Fruit fly (Drosophila melanogaster) whole organism, embryonic: ENCODE measurements around the gene NijB.

ENCODE experiments used
- Abd-B ChIP-seq: fragments of 200-800 bp; sonication (Bioruptor generic); optimal IDR thresholded peaks from 2 replicates; lab custom pipeline; 2018; ENCODE audit warnings: missing biosample characterization, mild to moderate bottlenecking, missing genetic modification characterization, moderate library complexity
- BEAF-32 ChIP-seq: fragments of 200-800 bp; sonication (Bioruptor generic); optimal IDR thresholded peaks from 3 replicates; lab custom pipeline; 2017; ENCODE audit warnings: missing biosample characterization, missing genetic modification characterization, mild to moderate bottlenecking, moderate library complexity, missing genetic modification reagents
- Bgb ChIP-seq: fragments of 200-800 bp; sonication (Bioruptor generic); IDR thresholded peaks from 2 replicates; pipeline ENCODE4 v1.3.6; 2022; ENCODE audit warnings: missing biosample characterization, missing genetic modification characterization; ENCODE audit not compliant: partially characterized antibody
- CG10147 ChIP-seq: fragments of 200-800 bp; sonication (Bioruptor generic); optimal IDR thresholded peaks from 2 replicates; lab custom pipeline; 2019; ENCODE audit warnings: missing biosample characterization, mild to moderate bottlenecking, missing genetic modification characterization, moderate library complexity
- CG10431 ChIP-seq: fragments of 200-800 bp; sonication (Bioruptor generic); optimal IDR thresholded peaks from 3 replicates; lab custom pipeline; 2018; ENCODE audit warnings: missing biosample characterization, mild to moderate bottlenecking, missing genetic modification characterization
- CG10654 ChIP-seq: fragments of 200-800 bp; sonication (Bioruptor generic); optimal IDR thresholded peaks from 2 replicates; lab custom pipeline; 2016; ENCODE audit warnings: missing biosample characterization, missing genetic modification characterization
- CG11085 ChIP-seq: fragments of 200-800 bp; sonication (Bioruptor generic); IDR thresholded peaks from 2 replicates; pipeline ENCODE4 v1.3.6; 2022; ENCODE audit warnings: missing biosample characterization, missing genetic modification characterization
- CG11456 ChIP-seq: fragments of 200-800 bp; sonication (Bioruptor generic); IDR thresholded peaks from 3 replicates; pipeline ENCODE4 v1.3.6; 2022; ENCODE audit warnings: missing biosample characterization, missing genetic modification characterization
- CG12744 ChIP-seq: fragments of 200-800 bp; sonication (Bioruptor generic); optimal IDR thresholded peaks from 2 replicates; lab custom pipeline; 2016; ENCODE audit warnings: missing biosample characterization, missing genetic modification characterization
- CG15073 ChIP-seq: fragments of 200-800 bp; sonication (Bioruptor generic); optimal IDR thresholded peaks from 2 replicates; lab custom pipeline; 2016; ENCODE audit warnings: missing biosample characterization, missing genetic modification characterization
- CG16779 ChIP-seq: fragments of 200-800 bp; sonication (Bioruptor generic); IDR thresholded peaks from 2 replicates; pipeline ENCODE4 v1.3.6; 2022; ENCODE audit warnings: missing biosample characterization, missing genetic modification characterization
- CG17186 ChIP-seq: fragments of 200-800 bp; sonication (Bioruptor generic); optimal IDR thresholded peaks from 3 replicates; lab custom pipeline; 2017; ENCODE audit warnings: missing biosample characterization, missing genetic modification reagents, missing genetic modification characterization
- CG17829 ChIP-seq: fragments of 200-800 bp; optimal IDR thresholded peaks from 2 replicates; lab custom pipeline; 2019; ENCODE audit warnings: missing biosample characterization, mild to moderate bottlenecking, missing genetic modification characterization, moderate library complexity
- CG18764 ChIP-seq: fragments of 200-800 bp; sonication (Bioruptor generic); optimal IDR thresholded peaks from 3 replicates; lab custom pipeline; 2016; ENCODE audit warnings: missing biosample characterization, missing genetic modification characterization
- CG2199 ChIP-seq: fragments of 200-800 bp; sonication (Bioruptor generic); IDR thresholded peaks from 3 replicates; pipeline ENCODE4 v1.3.6; 2022; ENCODE audit warnings: missing biosample characterization, missing genetic modification characterization
- CG2712 ChIP-seq: fragments of 200-800 bp; optimal IDR thresholded peaks from 3 replicates; lab custom pipeline; 2019; ENCODE audit warnings: missing biosample characterization, mild to moderate bottlenecking, missing genetic modification characterization, moderate library complexity
- CG31224 ChIP-seq: fragments of 200-800 bp; sonication (Bioruptor generic); IDR thresholded peaks from 2 replicates; pipeline ENCODE4 v1.3.6; 2022; ENCODE audit warnings: missing biosample characterization, missing genetic modification characterization
- CG31441 ChIP-seq: fragments of 200-800 bp; sonication (Bioruptor generic); IDR thresholded peaks from 2 replicates; pipeline ENCODE4 v1.3.6; 2022; ENCODE audit warnings: missing biosample characterization, missing genetic modification characterization
- CG4730 ChIP-seq: fragments of 200-800 bp; sonication (Bioruptor generic); IDR thresholded peaks from 2 replicates; pipeline ENCODE4 v1.3.6; 2022; ENCODE audit warnings: missing biosample characterization, missing genetic modification characterization
- CG6175 ChIP-seq: fragments of 200-800 bp; sonication (Bioruptor generic); IDR thresholded peaks from 3 replicates; pipeline ENCODE4 v1.3.6; 2022; ENCODE audit warnings: missing biosample characterization, missing genetic modification characterization
- CG6854 ChIP-seq: fragments of 200-800 bp; sonication (Bioruptor generic); optimal IDR thresholded peaks from 3 replicates; lab custom pipeline; 2017; ENCODE audit warnings: missing biosample characterization, mild to moderate bottlenecking, missing genetic modification characterization
- CG7357 ChIP-seq: fragments of 200-800 bp; sonication (Bioruptor generic); IDR thresholded peaks from 3 replicates; pipeline ENCODE4 v1.3.6; 2022; ENCODE audit warnings: missing biosample characterization, missing genetic modification characterization
- CG7745 ChIP-seq: fragments of 200-800 bp; sonication (Bioruptor generic); optimal IDR thresholded peaks from 2 replicates; lab custom pipeline; 2018; ENCODE audit warnings: missing biosample characterization, mild to moderate bottlenecking, missing genetic modification characterization, moderate library complexity
- CG7963 ChIP-seq: fragments of 200-800 bp; sonication (Bioruptor generic); IDR thresholded peaks from 3 replicates; pipeline ENCODE4 v1.3.6; 2022; ENCODE audit warnings: missing biosample characterization, missing genetic modification characterization; ENCODE audit not compliant: partially characterized antibody
- CTCF ChIP-seq: fragments of 200-800 bp; sonication (Bioruptor generic); optimal IDR thresholded peaks from 2 replicates; lab custom pipeline; 2017; ENCODE audit warnings: missing biosample characterization, mild to moderate bottlenecking, missing genetic modification characterization, moderate library complexity
- Dad ChIP-seq: fragments of 200-800 bp; sonication (Bioruptor generic); optimal IDR thresholded peaks from 3 replicates; lab custom pipeline; 2016; ENCODE audit warnings: missing biosample characterization, missing genetic modification characterization
- Fer1 ChIP-seq: fragments of 200-800 bp; sonication (Bioruptor generic); optimal IDR thresholded peaks from 2 replicates; lab custom pipeline; 2017; ENCODE audit warnings: missing biosample characterization, mild to moderate bottlenecking, missing genetic modification characterization
- Fer3 ChIP-seq: fragments of 200-800 bp; sonication (Bioruptor generic); optimal IDR thresholded peaks from 2 replicates; lab custom pipeline; 2018; ENCODE audit warnings: missing biosample characterization, mild to moderate bottlenecking, missing genetic modification characterization, moderate library complexity
- HLH54F ChIP-seq: fragments of 200-800 bp; sonication (Bioruptor generic); optimal IDR thresholded peaks from 3 replicates; lab custom pipeline; 2016; ENCODE audit warnings: missing biosample characterization, missing genetic modification characterization
- Med ChIP-seq: fragments of 200-800 bp; sonication (Bioruptor generic); peaks from one replicate; lab custom pipeline; 2016; ENCODE audit warnings: missing biosample characterization, missing genetic modification characterization, mild to moderate bottlenecking, inconsistent platforms, moderate library complexity
- Meics ChIP-seq: fragments of 200-800 bp; sonication (Bioruptor generic); optimal IDR thresholded peaks from 2 replicates; lab custom pipeline; 2017; ENCODE audit warnings: missing biosample characterization, mild to moderate bottlenecking, missing genetic modification characterization
- Neu2 ChIP-seq: fragments of 200-800 bp; sonication (Bioruptor generic); optimal IDR thresholded peaks from 3 replicates; lab custom pipeline; 2016; ENCODE audit warnings: missing biosample characterization, missing genetic modification characterization, borderline replicate concordance
- NfI ChIP-seq: fragments of 200-800 bp; sonication (Bioruptor generic); optimal IDR thresholded peaks from 3 replicates; lab custom pipeline; 2018; ENCODE audit warnings: missing biosample characterization, mild to moderate bottlenecking, missing genetic modification characterization, moderate library complexity
- Scr ChIP-seq: fragments of 200-800 bp; sonication (Bioruptor generic); IDR thresholded peaks from 2 replicates; pipeline ENCODE4 v1.3.6; 2022; ENCODE audit warnings: missing biosample characterization, missing genetic modification characterization; ENCODE audit not compliant: partially characterized antibody
- Spps ChIP-seq: fragments of 200-800 bp; sonication (Bioruptor generic); optimal IDR thresholded peaks from 2 replicates; lab custom pipeline; 2018; ENCODE audit warnings: missing biosample characterization, mild to moderate bottlenecking, missing genetic modification characterization
- br ChIP-seq: fragments of >200 bp; optimal IDR thresholded peaks from 2 replicates; lab custom pipeline; 2017
- ci ChIP-seq: fragments of 200-800 bp; sonication (Bioruptor generic); IDR thresholded peaks from 3 replicates; pipeline ENCODE4 v1.3.6; 2022; ENCODE audit warnings: missing biosample characterization, missing genetic modification characterization
- croc ChIP-seq: fragments of 200-800 bp; sonication (Bioruptor generic); conservative IDR thresholded peaks from 3 replicates; pipeline ENCODE4 v1.3.6; 2022; ENCODE audit warnings: missing biosample characterization, missing genetic modification characterization
- dati ChIP-seq: fragments of 200-800 bp; sonication (Bioruptor generic); IDR thresholded peaks from 2 replicates; pipeline ENCODE4 v1.3.6; 2022; ENCODE audit warnings: missing biosample characterization, missing genetic modification characterization
- dmrt11E ChIP-seq: fragments of 200-800 bp; sonication (Bioruptor generic); optimal IDR thresholded peaks from 3 replicates; lab custom pipeline; 2018; ENCODE audit warnings: missing biosample characterization, mild to moderate bottlenecking, missing genetic modification characterization, moderate library complexity
- emc ChIP-seq: fragments of 200-800 bp; sonication (Bioruptor generic); optimal IDR thresholded peaks from 2 replicates; lab custom pipeline; 2016; ENCODE audit warnings: missing biosample characterization, missing genetic modification characterization
- esg ChIP-seq: fragments of 200-800 bp; sonication (Bioruptor generic); conservative IDR thresholded peaks from 2 replicates; pipeline ENCODE4 v1.3.6; 2022; ENCODE audit warnings: missing biosample characterization, missing genetic modification characterization
- gro ChIP-seq: fragments of 200-800 bp; sonication (Bioruptor generic); optimal IDR thresholded peaks from 2 replicates; lab custom pipeline; 2016; ENCODE audit warnings: missing biosample characterization, missing genetic modification characterization
- mirr ChIP-seq: fragments of 200-800 bp; sonication (Bioruptor generic); optimal IDR thresholded peaks from 3 replicates; lab custom pipeline; 2018; ENCODE audit warnings: missing biosample characterization, mild to moderate bottlenecking, missing genetic modification characterization
- peb ChIP-seq: fragments of 200-800 bp; sonication (Bioruptor generic); IDR thresholded peaks from 2 replicates; pipeline ENCODE4 v1.3.6; 2022; ENCODE audit warnings: missing biosample characterization, missing genetic modification characterization
- row ChIP-seq: fragments of 200-800 bp; sonication (Bioruptor generic); IDR thresholded peaks from 3 replicates; pipeline ENCODE4 v1.3.6; 2022; ENCODE audit warnings: missing biosample characterization, missing genetic modification characterization
- sd ChIP-seq: fragments of 200-800 bp; sonication (Bioruptor generic); optimal IDR thresholded peaks from 3 replicates; lab custom pipeline; 2018; ENCODE audit warnings: missing biosample characterization, mild to moderate bottlenecking, missing genetic modification characterization, moderate library complexity
- unc-4 ChIP-seq: fragments of 200-800 bp; sonication (Bioruptor generic); IDR thresholded peaks from 2 replicates; pipeline ENCODE4 v1.3.6; 2022; ENCODE audit warnings: missing biosample characterization, missing genetic modification characterization; ENCODE audit not compliant: partially characterized antibody
- unpg ChIP-seq: fragments of 200-800 bp; sonication (Bioruptor generic); optimal IDR thresholded peaks from 3 replicates; lab custom pipeline; 2018; ENCODE audit warnings: missing biosample characterization, mild to moderate bottlenecking, missing genetic modification characterization, moderate library complexity
- zf30C ChIP-seq: fragments of 200-800 bp; sonication (Bioruptor generic); optimal IDR thresholded peaks from 3 replicates; lab custom pipeline; 2018; ENCODE audit warnings: missing biosample characterization, mild to moderate bottlenecking, missing genetic modification characterization
- zfh1 ChIP-seq: fragments of 200-800 bp; sonication (Bioruptor generic); IDR thresholded peaks from 3 replicates; pipeline ENCODE4 v1.3.6; 2022; ENCODE audit warnings: missing biosample characterization, missing genetic modification characterization

The NijB gene

dm6 chr3L:18865447-18866367 lies 26.5 kb upstream of the NijB start, which contains the start of gene CG14074 (continued):
- TF ChIP-seq CG7745 (tag; lab: Kevin White, UChicago) (no peak), dmrt11E (tag; lab: Kevin White, UChicago) (no peak), CG7357 (no peak), Meics (no peak), zfh1 (GFP tag; lab: Robert Waterston, UW) (no peak), croc (GFP tag; lab: Robert Waterston, UW) (no peak), CG18764 (GFP tag; lab: Kevin White, UChicago) (no peak), Dad (no peak), HLH54F (GFP tag; lab: Kevin White, UChicago) (no peak), sd (no peak), CG31224 (GFP tag; lab: Robert Waterston, UW) (no peak), Spps (no peak), CG10147 (no peak), CG6854 (GFP tag; lab: Kevin White, UChicago) (no peak), Med (GFP tag; lab: Kevin White, UChicago) (peak; percentile 26), emc (GFP tag; lab: Kevin White, UChicago) (no peak), br (lab: Kevin White, UChicago) (no peak), Neu2 (GFP tag; lab: Kevin White, UChicago) (no peak), unpg (GFP tag; lab: Kevin White, UChicago) (no peak), CG2712 (tag; lab: Kevin White, UChicago) (no peak), Abd-B (GFP tag; lab: Kevin White, UChicago) (no peak), peb (GFP tag; lab: Robert Waterston, UW) (no peak), Scr (GFP tag; lab: Robert Waterston, UW) (peak; percentile 66), mirr (GFP tag; lab: Kevin White, UChicago) (no peak), dati (GFP tag; lab: Robert Waterston, UW) (no peak), CG16779 (GFP tag; lab: Robert Waterston, UW) (no peak), CG31441 (no peak), Fer1 (GFP tag; lab: Kevin White, UChicago) (peak; percentile 16), Bgb (no peak), CG17829 (no peak), row (peak; percentile 45; the same call in 2 of the 3 replicates), Fer3 (tag; lab: Kevin White, UChicago) (no peak), CG4730 (no peak), CG10431 (GFP tag; lab: Kevin White, UChicago) (no peak), unc-4 (GFP tag; lab: Robert Waterston, UW) (peak; percentile 64), CG6175 (no peak), CG10654 (GFP tag; lab: Kevin White, UChicago) (no peak), CG11456 (no peak), CG15073 (GFP tag; lab: Kevin White, UChicago) (no peak), CG7963 (GFP tag; lab: Robert Waterston, UW) (peak; percentile 68), CG17186 (GFP tag; lab: Kevin White, UChicago) (no peak), zf30C (GFP tag; lab: Kevin White, UChicago) (no peak), CG2199 (GFP tag; lab: Robert Waterston, UW) (no peak), ci (no peak), BEAF-32 (GFP tag; lab: Kevin White, UChicago) (peak; percentile 74), gro (GFP tag; lab: Kevin White, UChicago) (no peak), esg (no peak), CTCF (GFP tag; lab: Kevin White, UChicago) (no peak), CG11085 (GFP tag; lab: Robert Waterston, UW) (no peak), CG12744 (GFP tag; lab: Kevin White, UChicago) (no peak), NfI (GFP tag; lab: Kevin White, UChicago) (no peak)
